Worm (Caenorhabditis elegans): ENCODE measurements around the gene Y39A1A.2.

DNA sequence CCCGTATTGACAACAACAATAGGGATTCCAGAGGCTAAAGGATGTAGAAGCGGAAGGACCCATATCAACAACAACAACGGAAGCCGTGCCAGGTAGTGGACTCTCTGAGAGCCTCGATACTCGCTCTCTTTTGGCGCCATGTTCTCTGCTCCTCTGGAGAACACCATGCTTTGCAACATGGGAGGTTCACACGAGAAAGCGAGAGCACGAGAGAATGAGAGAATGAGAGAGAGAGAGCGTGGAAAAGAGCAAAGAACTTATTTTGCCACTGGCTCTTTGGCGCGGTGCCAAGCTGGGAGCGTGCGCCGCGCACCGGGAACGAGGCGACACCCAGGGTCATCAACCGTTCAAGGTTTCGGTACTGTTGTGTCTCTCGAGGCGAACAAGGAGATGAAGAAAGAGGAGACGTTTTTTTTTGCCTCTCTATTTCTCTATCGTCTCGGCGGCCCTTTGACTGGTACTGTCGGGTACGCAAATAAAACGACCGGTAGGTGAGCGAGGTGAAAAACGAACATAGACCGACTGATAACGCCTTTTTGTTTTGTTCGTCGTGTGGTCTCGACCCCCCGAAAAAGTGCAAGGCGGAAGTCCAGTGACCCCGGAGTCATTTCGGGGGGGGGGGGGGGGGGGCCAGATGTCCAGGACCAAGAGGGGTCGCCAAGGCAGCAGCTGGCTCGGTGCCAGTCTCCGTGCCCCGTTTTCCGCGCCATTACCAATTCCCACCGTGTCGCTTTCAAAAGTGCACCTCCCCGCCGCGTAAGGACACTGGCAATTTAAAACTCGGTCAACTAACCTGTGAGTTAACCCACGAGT lies 29.4 kb upstream of the Y39A1A.2 start, which contains the start of gene Y39A1A.10:
- no peak for TF ChIP-seq pqm-1 (tag; optimal IDR thresholded peaks at IDR 0.05)
- no peak for TF ChIP-seq tag-97 (GFP tag; IDR thresholded peaks at IDR 0.05)
- TF ChIP-seq fos-1 (tag; optimal IDR thresholded peaks at IDR 0.05): no peak
- TF ChIP-seq duxl-1 (tag; optimal IDR thresholded peaks at IDR 0.05; ENCODE audit: poor library complexity): no peak
- no peak for TF ChIP-seq ztf-11 (tag; optimal IDR thresholded peaks at IDR 0.05)
- TF ChIP-seq nhr-77 (tag; optimal IDR thresholded peaks at IDR 0.05): no peak
- peak; percentile 24 for TF ChIP-seq dve-1 (tag; optimal IDR thresholded peaks at IDR 0.05; ENCODE audit: insufficient read depth)
- peak; percentile 73 to 85 for TF ChIP-seq mdl-1 (tag; optimal IDR thresholded peaks at IDR 0.05)
